Fruit fly (Drosophila melanogaster) whole organism, embryonic: Measurements from ENCODE around the gene CG17127.
A peak's percentile ranks its signal among the peaks of the same experiment; 100 is the strongest.

ENCODE experiments used
- Ada2b ChIP-seq: fragments of 200-800 bp; sonication (Bioruptor generic); IDR thresholded peaks from 2 replicates; pipeline ENCODE4 v1.3.6; 2022; ENCODE audit warnings: missing biosample characterization, missing genetic modification characterization
- Adf1 ChIP-seq: fragments of 200-800 bp; sonication (Bioruptor generic); IDR thresholded peaks from 2 replicates; pipeline ENCODE4 v1.3.6; 2022; ENCODE audit warnings: missing biosample characterization, missing genetic modification characterization
- Atf3 ChIP-seq: fragments of 200-800 bp; sonication (Bioruptor generic); optimal IDR thresholded peaks from 3 replicates; lab custom pipeline; 2016; ENCODE audit warnings: missing biosample characterization, missing genetic modification characterization
- CG10209 ChIP-seq: fragments of 200-800 bp; sonication (Bioruptor generic); optimal IDR thresholded peaks from 3 replicates; lab custom pipeline; 2017; ENCODE audit warnings: missing biosample characterization, mild to moderate bottlenecking, missing genetic modification characterization, missing genetic modification reagents
- CG10274 ChIP-seq: fragments of 200-800 bp; sonication (Bioruptor generic); optimal IDR thresholded peaks from 3 replicates; lab custom pipeline; 2017; ENCODE audit warnings: missing biosample characterization, mild to moderate bottlenecking, missing genetic modification characterization
- CG14667 ChIP-seq: fragments of 200-800 bp; sonication (Bioruptor generic); IDR thresholded peaks from 2 replicates; pipeline ENCODE4 v1.3.6; 2022; ENCODE audit warnings: missing biosample characterization, missing genetic modification characterization
- CG14965 ChIP-seq: fragments of 200-800 bp; sonication (Bioruptor generic); optimal IDR thresholded peaks from 2 replicates; lab custom pipeline; 2016; ENCODE audit warnings: missing biosample characterization, missing genetic modification characterization, borderline replicate concordance
- CG15479 ChIP-seq: fragments of 200-800 bp; sonication (Bioruptor generic); optimal IDR thresholded peaks from 3 replicates; lab custom pipeline; 2019; ENCODE audit warnings: missing biosample characterization, mild to moderate bottlenecking, missing genetic modification characterization, moderate library complexity
- CG3847 ChIP-seq: fragments of 200-800 bp; sonication (Bioruptor generic); IDR thresholded peaks from 2 replicates; pipeline ENCODE4 v1.3.6; 2022; ENCODE audit warnings: missing biosample characterization, missing genetic modification characterization
- CG4404 ChIP-seq: fragments of 200-800 bp; sonication (Bioruptor generic); IDR thresholded peaks from 2 replicates; pipeline ENCODE4 v1.3.6; 2022; ENCODE audit warnings: missing biosample characterization, missing genetic modification characterization
- CG6791 ChIP-seq: fragments of 200-800 bp; sonication (Bioruptor generic); IDR thresholded peaks from 3 replicates; pipeline ENCODE4 v1.3.6; 2022; ENCODE audit warnings: missing biosample characterization, missing genetic modification characterization; ENCODE audit not compliant: partially characterized antibody
- CG9437 ChIP-seq: fragments of 200-800 bp; sonication (Bioruptor generic); optimal IDR thresholded peaks from 2 replicates; lab custom pipeline; 2018; ENCODE audit warnings: missing biosample characterization, mild to moderate bottlenecking, missing genetic modification characterization
- CkIIα-i1 ChIP-seq: fragments of 200-800 bp; sonication (Bioruptor generic); IDR thresholded peaks from 2 replicates; pipeline ENCODE4 v1.3.6; 2022; ENCODE audit warnings: missing biosample characterization, missing genetic modification characterization
- Drgx ChIP-seq: fragments of 200-800 bp; sonication (Bioruptor generic); IDR thresholded peaks from 2 replicates; pipeline ENCODE4 v1.3.6; 2022; ENCODE audit warnings: missing biosample characterization, missing genetic modification characterization
- E2f2 ChIP-seq: fragments of 200-800 bp; sonication (Bioruptor generic); IDR thresholded peaks from 2 replicates; pipeline ENCODE4 v1.3.6; 2022; ENCODE audit warnings: missing biosample characterization, missing genetic modification characterization
- Ets65A ChIP-seq: fragments of 200-800 bp; sonication (Bioruptor generic); peaks from one replicate; lab custom pipeline; 2016; ENCODE audit warnings: missing biosample characterization, missing genetic modification characterization
- Gsc ChIP-seq: fragments of 200-800 bp; sonication (Bioruptor generic); IDR thresholded peaks from 2 replicates; pipeline ENCODE4 v1.3.6; 2022; ENCODE audit warnings: missing biosample characterization, missing genetic modification characterization
- MESR4 ChIP-seq: fragments of 200-800 bp; sonication (Bioruptor generic); optimal IDR thresholded peaks from 2 replicates; lab custom pipeline; 2018; ENCODE audit warnings: missing biosample characterization, mild to moderate bottlenecking, missing genetic modification characterization, moderate library complexity
- Mad ChIP-seq: fragments of 200-800 bp; sonication (Bioruptor generic); optimal IDR thresholded peaks from 2 replicates; lab custom pipeline; 2016; ENCODE audit warnings: missing biosample characterization, missing genetic modification characterization
- Max ChIP-seq: fragments of 200-800 bp; sonication (Bioruptor generic); optimal IDR thresholded peaks from 2 replicates; lab custom pipeline; 2016; ENCODE audit warnings: missing biosample characterization, mild to moderate bottlenecking, missing genetic modification characterization
- Mrtf ChIP-seq: fragments of 200-800 bp; sonication (Bioruptor generic); IDR thresholded peaks from 3 replicates; pipeline ENCODE4 v1.3.6; 2022; ENCODE audit warnings: missing biosample characterization, missing genetic modification characterization
- NK7.1 ChIP-seq: fragments of 200-800 bp; sonication (Bioruptor generic); optimal IDR thresholded peaks from 3 replicates; lab custom pipeline; 2016; ENCODE audit warnings: missing biosample characterization, missing genetic modification characterization
- Neu2 ChIP-seq: fragments of 200-800 bp; sonication (Bioruptor generic); optimal IDR thresholded peaks from 3 replicates; lab custom pipeline; 2016; ENCODE audit warnings: missing biosample characterization, missing genetic modification characterization, borderline replicate concordance
- Nf-YA ChIP-seq: fragments of 200-800 bp; sonication (Bioruptor generic); IDR thresholded peaks from 2 replicates; pipeline ENCODE4 v1.3.6; 2022; ENCODE audit warnings: missing biosample characterization, missing genetic modification characterization
- Nf-YC ChIP-seq: fragments of 200-800 bp; optimal IDR thresholded peaks from 3 replicates; lab custom pipeline; 2019; ENCODE audit warnings: missing biosample characterization, mild to moderate bottlenecking, missing genetic modification characterization, moderate library complexity
- Oaz ChIP-seq: fragments of 200-800 bp; sonication (Bioruptor generic); IDR thresholded peaks from 2 replicates; pipeline ENCODE4 v1.3.6; 2022; ENCODE audit warnings: missing biosample characterization, missing genetic modification characterization
- Rfx ChIP-seq: fragments of 200-800 bp; sonication (Bioruptor generic); IDR thresholded peaks from 2 replicates; pipeline ENCODE4 v1.3.6; 2022; ENCODE audit warnings: missing biosample characterization, missing genetic modification characterization
- Stat92E ChIP-seq, 3 experiments: fragments of >200 bp in 2 of 3; fragments of 200-800 bp in 1 of 3; sonication (Bioruptor generic) in 1 of 3; optimal IDR thresholded peaks; 2 replicates each; lab custom pipeline; 2017 to 2019; ENCODE audit warnings: missing biosample characterization in 3 of 3, missing genetic modification characterization in 3 of 3, mild to moderate bottlenecking in 1 of 3, moderate library complexity in 1 of 3
- Tbp ChIP-seq: fragments of >200 bp; optimal IDR thresholded peaks from 2 replicates; lab custom pipeline; 2018; ENCODE audit warnings: missing biosample characterization, missing genetic modification characterization
- Vsx1 ChIP-seq: fragments of 200-800 bp; sonication (Bioruptor generic); optimal IDR thresholded peaks from 2 replicates; lab custom pipeline; 2017; ENCODE audit warnings: missing biosample characterization, mild to moderate bottlenecking, missing genetic modification characterization, missing genetic modification reagents
- Xbp1 ChIP-seq: fragments of 200-800 bp; sonication (Bioruptor generic); optimal IDR thresholded peaks from 3 replicates; lab custom pipeline; 2016; ENCODE audit warnings: missing biosample characterization, mild to moderate bottlenecking, missing genetic modification characterization
- amos ChIP-seq: fragments of 200-800 bp; sonication (Bioruptor generic); IDR thresholded peaks from 2 replicates; pipeline ENCODE4 v1.3.6; 2022; ENCODE audit warnings: missing biosample characterization, missing genetic modification characterization; ENCODE audit not compliant: partially characterized antibody
- ase ChIP-seq: fragments of 200-800 bp; sonication (Bioruptor generic); IDR thresholded peaks from 3 replicates; pipeline ENCODE4 v1.3.6; 2022; ENCODE audit warnings: missing biosample characterization, missing genetic modification characterization
- ato ChIP-seq: fragments of 200-800 bp; sonication (Bioruptor generic); IDR thresholded peaks from 2 replicates; pipeline ENCODE4 v1.3.6; 2022; ENCODE audit warnings: missing biosample characterization, missing genetic modification characterization; ENCODE audit not compliant: partially characterized antibody
- cad ChIP-seq: fragments of >200 bp; optimal IDR thresholded peaks from 2 replicates; lab custom pipeline; 2017; ENCODE audit warnings: missing biosample characterization, missing genetic modification characterization
- ci ChIP-seq: fragments of 200-800 bp; sonication (Bioruptor generic); IDR thresholded peaks from 3 replicates; pipeline ENCODE4 v1.3.6; 2022; ENCODE audit warnings: missing biosample characterization, missing genetic modification characterization
- croc ChIP-seq: fragments of 200-800 bp; sonication (Bioruptor generic); conservative IDR thresholded peaks from 3 replicates; pipeline ENCODE4 v1.3.6; 2022; ENCODE audit warnings: missing biosample characterization, missing genetic modification characterization
- crp ChIP-seq, 2 experiments: fragments of 200-800 bp; sonication (Bioruptor generic); optimal IDR thresholded peaks; 2 replicates in 1 of 2; 3 replicates in 1 of 2; lab custom pipeline; 2017; ENCODE audit warnings: missing biosample characterization in 2 of 2, missing genetic modification characterization in 2 of 2, mild to moderate bottlenecking in 1 of 2, moderate library complexity in 1 of 2
- dmrt99B ChIP-seq: fragments of 200-800 bp; sonication (Bioruptor generic); optimal IDR thresholded peaks from 2 replicates; lab custom pipeline; 2018; ENCODE audit warnings: missing biosample characterization, mild to moderate bottlenecking, missing genetic modification characterization, moderate library complexity
- dysf ChIP-seq: fragments of 200-800 bp; sonication (Bioruptor generic); IDR thresholded peaks from 3 replicates; pipeline ENCODE4 v1.3.6; 2022; ENCODE audit warnings: missing biosample characterization, missing genetic modification characterization
- grau ChIP-seq: fragments of 200-800 bp; optimal IDR thresholded peaks from 3 replicates; lab custom pipeline; 2019; ENCODE audit warnings: missing biosample characterization, mild to moderate bottlenecking, missing genetic modification characterization, moderate library complexity
- jing ChIP-seq: fragments of 200-800 bp; sonication (Bioruptor generic); optimal IDR thresholded peaks from 2 replicates; lab custom pipeline; 2018; ENCODE audit warnings: missing biosample characterization, mild to moderate bottlenecking, missing genetic modification characterization
- lov ChIP-seq, 2 experiments: fragments of 200-800 bp in 1 of 2; fragments of >200 bp in 1 of 2; sonication (Bioruptor generic) in 1 of 2; IDR thresholded peaks in 1 of 2; optimal IDR thresholded peaks in 1 of 2; 2 replicates in 1 of 2; 3 replicates in 1 of 2; pipeline versions ENCODE4 v1.3.6 to Lab custom; 2017 to 2022; ENCODE audit warnings: missing biosample characterization in 1 of 2, missing genetic modification characterization in 1 of 2
- pan ChIP-seq, 4 experiments: fragments of >200 bp in 3 of 4; fragments of 200-800 bp in 1 of 4; sonication (Bioruptor generic) in 1 of 4; optimal IDR thresholded peaks in 3 of 4; IDR thresholded peaks in 1 of 4; 2 replicates each; pipeline versions ENCODE4 v1.3.6 to Lab custom; 2017 to 2022; ENCODE audit warnings: missing biosample characterization in 2 of 4, missing genetic modification characterization in 2 of 4, mixed read lengths in 1 of 4
- peb ChIP-seq: fragments of 200-800 bp; sonication (Bioruptor generic); IDR thresholded peaks from 2 replicates; pipeline ENCODE4 v1.3.6; 2022; ENCODE audit warnings: missing biosample characterization, missing genetic modification characterization
- pnt ChIP-seq: fragments of 200-800 bp; sonication (Bioruptor generic); optimal IDR thresholded peaks from 3 replicates; lab custom pipeline; 2016; ENCODE audit warnings: missing biosample characterization, missing genetic modification characterization
- salm ChIP-seq: fragments of 200-800 bp; sonication (Bioruptor generic); optimal IDR thresholded peaks from 2 replicates; lab custom pipeline; 2018; ENCODE audit warnings: missing biosample characterization, mild to moderate bottlenecking, missing genetic modification characterization
- sug ChIP-seq: fragments of 200-800 bp; optimal IDR thresholded peaks from 2 replicates; lab custom pipeline; 2019; ENCODE audit warnings: missing biosample characterization, mild to moderate bottlenecking, missing genetic modification characterization, moderate library complexity
- tap ChIP-seq: fragments of 200-800 bp; optimal IDR thresholded peaks from 3 replicates; lab custom pipeline; 2019; ENCODE audit warnings: missing biosample characterization, mild to moderate bottlenecking, missing genetic modification characterization, moderate library complexity
- zen ChIP-seq: fragments of 200-800 bp; sonication (Bioruptor generic); optimal IDR thresholded peaks from 3 replicates; lab custom pipeline; 2018; ENCODE audit warnings: missing biosample characterization, mild to moderate bottlenecking, missing genetic modification characterization, moderate library complexity

The CG17127 gene

DNA sequence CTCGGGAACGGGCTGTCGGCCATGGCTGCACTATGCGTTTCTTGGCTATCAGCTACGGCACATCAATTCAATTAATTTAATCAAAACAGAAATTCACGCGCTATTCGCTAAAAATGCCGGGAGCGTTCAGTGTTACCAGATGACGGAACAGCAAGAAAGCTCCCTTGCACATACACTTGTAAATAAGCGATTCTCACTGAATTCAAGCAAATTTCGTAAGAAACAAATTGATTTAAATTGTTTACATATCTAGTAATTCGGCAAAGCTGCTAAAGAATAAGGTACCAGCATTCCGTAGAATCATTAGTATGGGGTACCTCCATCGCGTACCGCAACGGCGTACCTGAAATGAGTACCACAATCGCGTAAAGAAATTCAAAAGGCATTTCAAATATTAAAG, 34.7 kb upstream of the CG17127 start, which contains the start of gene Nup107 (continued):
- TF ChIP-seq pan (optimal IDR thresholded peaks at IDR 0.05; lab: Kevin White, UChicago) = no peak
- peak in 1 of 2 experiments; percentile 9 for TF ChIP-seq pan (GFP tag; optimal IDR thresholded peaks at IDR 0.05 in 1 of 2, IDR thresholded peaks at IDR 0.05 in 1 of 2)
- TF ChIP-seq Oaz (GFP tag; lab: Robert Waterston, UW) = no peak
- TF ChIP-seq Mad (GFP tag; lab: Kevin White, UChicago) = no peak
- no peak for TF ChIP-seq CG14965
- peak; percentile 43 for TF ChIP-seq MESR4
- no peak for TF ChIP-seq Mrtf (GFP tag; lab: Robert Waterston, UW)
- TF ChIP-seq jing (GFP tag; lab: Kevin White, UChicago) = no peak
- no peak for TF ChIP-seq CG10274 (GFP tag; lab: Kevin White, UChicago)
- TF ChIP-seq lov (optimal IDR thresholded peaks at IDR 0.05; lab: Kevin White, UChicago) = no peak
- no peak for TF ChIP-seq lov (GFP tag; IDR thresholded peaks at IDR 0.05; lab: Robert Waterston, UW)
- no peak for TF ChIP-seq salm (tag; lab: Kevin White, UChicago)
- TF ChIP-seq tap (tag; lab: Kevin White, UChicago) = no peak
- TF ChIP-seq Drgx (GFP tag; lab: Robert Waterston, UW) = no peak
- TF ChIP-seq Gsc (GFP tag; lab: Robert Waterston, UW) = no peak
- no peak for TF ChIP-seq CG14667 (GFP tag; lab: Robert Waterston, UW)
- peak; percentile 92 for TF ChIP-seq Ets65A
- peak; percentile 28; the same call in 1 of the 2 replicates for TF ChIP-seq amos (GFP tag; lab: Robert Waterston, UW)
- no peak for TF ChIP-seq ci (GFP tag; lab: Robert Waterston, UW)
- TF ChIP-seq Max (GFP tag; lab: Kevin White, UChicago) = no peak
- no peak for TF ChIP-seq Nf-YA (GFP tag; lab: Robert Waterston, UW)
- no peak for TF ChIP-seq Atf3
- no peak for TF ChIP-seq Vsx1
- TF ChIP-seq CG15479 (GFP tag; lab: Kevin White, UChicago) = no peak
- TF ChIP-seq pnt (GFP tag; lab: Kevin White, UChicago) = peak; percentile 8
- TF ChIP-seq croc (GFP tag; lab: Robert Waterston, UW) = no peak
- TF ChIP-seq Tbp (GFP tag; lab: Kevin White, UChicago) = no peak
- TF ChIP-seq Ada2b (GFP tag; lab: Robert Waterston, UW) = no peak
- TF ChIP-seq Rfx (GFP tag; lab: Robert Waterston, UW) = peak; percentile 34; the same call in 1 of the 2 replicates
- TF ChIP-seq ato (GFP tag; lab: Robert Waterston, UW) = 0 out of 2 replicates have a peak, but pooled peaks have one; percentile 24
- no peak for TF ChIP-seq CG10209 (GFP tag; lab: Kevin White, UChicago)
- TF ChIP-seq grau (tag; lab: Kevin White, UChicago) = peak; percentile 40
- peak; percentile 73 for TF ChIP-seq E2f2 (GFP tag; lab: Robert Waterston, UW)
- TF ChIP-seq CG6791 (GFP tag; lab: Robert Waterston, UW) = no peak
- TF ChIP-seq cad (GFP tag; lab: Kevin White, UChicago) = no peak
- 0 out of 2 replicates have a peak, but pooled peaks have one; percentile 25 for TF ChIP-seq CG3847
- peak; percentile 39 for TF ChIP-seq zen
- TF ChIP-seq NK7.1 (GFP tag; lab: Kevin White, UChicago) = no peak
- no peak for TF ChIP-seq peb
- no peak for TF ChIP-seq dysf (GFP tag; lab: Robert Waterston, UW)
- TF ChIP-seq dmrt99B (tag; lab: Kevin White, UChicago) = no peak
- TF ChIP-seq Nf-YC (tag; lab: Kevin White, UChicago) = no peak
- TF ChIP-seq CkIIα-i1 (GFP tag; lab: Robert Waterston, UW) = no peak
- no peak for TF ChIP-seq ase (GFP tag; lab: Robert Waterston, UW)
- TF ChIP-seq Stat92E (GFP tag; optimal IDR thresholded peaks at IDR 0.05; lab: Kevin White, UChicago) = no peak
- peak; percentile 59 for TF ChIP-seq CG9437 (GFP tag; lab: Kevin White, UChicago)
- no peak for TF ChIP-seq CG4404 (GFP tag; lab: Robert Waterston, UW)
- no peak for TF ChIP-seq sug (tag; lab: Kevin White, UChicago)
- no peak for TF ChIP-seq crp (GFP tag; optimal IDR thresholded peaks at IDR 0.05; lab: Kevin White, UChicago)
- no peak for TF ChIP-seq Adf1 (GFP tag; lab: Robert Waterston, UW)
- TF ChIP-seq Xbp1 (GFP tag; lab: Kevin White, UChicago) = peak; percentile 38
- TF ChIP-seq Neu2 (GFP tag; lab: Kevin White, UChicago) = no peak
